Worm (Caenorhabditis elegans) whole organism, L3 larva: ENCODE measurements around the gene R09H10.3.

Source experiments
- ZK546.5 ChIP-seq: sonication (generic microtip); optimal IDR thresholded peaks from 2 replicates; lab custom pipeline; 2017; ENCODE audit warnings: missing biosample characterization, missing genetic modification characterization
- ceh-16 ChIP-seq: sonication (generic microtip); optimal IDR thresholded peaks from 2 replicates; lab custom pipeline; 2017; ENCODE audit warnings: missing biosample characterization, missing genetic modification characterization
- ceh-28 ChIP-seq: fragments of 150-350 bp; optimal IDR thresholded peaks from 2 replicates; lab custom pipeline; 2014; ENCODE audit warnings: missing biosample characterization, missing genetic modification reagents, missing genetic modification characterization
- ceh-9 ChIP-seq: sonication (generic microtip); optimal IDR thresholded peaks from 2 replicates; lab custom pipeline; 2018; ENCODE audit warnings: missing biosample characterization, missing genetic modification characterization
- daf-12 ChIP-seq: fragments of 150-350 bp; optimal IDR thresholded peaks from 2 replicates; lab custom pipeline; 2014; ENCODE audit warnings: missing biosample characterization, missing genetic modification reagents, missing genetic modification characterization
- egl-27 ChIP-seq: sonication (generic microtip); optimal IDR thresholded peaks from 4 replicates; lab custom pipeline; 2017; ENCODE audit warnings: missing biosample characterization, missing genetic modification reagents, missing genetic modification characterization
- egl-5 ChIP-seq: fragments of 150-350 bp; optimal IDR thresholded peaks from 2 replicates; lab custom pipeline; 2017; ENCODE audit warnings: missing biosample characterization, missing genetic modification reagents, missing genetic modification characterization, inconsistent platforms
- elt-3 ChIP-seq, 3 experiments: fragments of 150-350 bp in 1 of 3; sonication (generic microtip) in 2 of 3; optimal IDR thresholded peaks; 2 replicates in 2 of 3; 4 replicates in 1 of 3; lab custom pipeline; 2014 to 2017; ENCODE audit warnings: missing biosample characterization in 3 of 3, missing genetic modification characterization in 3 of 3
- fkh-10 ChIP-seq: sonication (generic microtip); optimal IDR thresholded peaks from 2 replicates; lab custom pipeline; 2017; ENCODE audit warnings: missing biosample characterization, missing genetic modification reagents, missing genetic modification characterization
- fkh-2 ChIP-seq: fragments of 150-350 bp; optimal IDR thresholded peaks from 2 replicates; lab custom pipeline; 2014; ENCODE audit warnings: missing biosample characterization, missing genetic modification reagents, missing genetic modification characterization
- fos-1 ChIP-seq: fragments of 150-350 bp; optimal IDR thresholded peaks from 2 replicates; lab custom pipeline; 2014; ENCODE audit warnings: missing biosample characterization, missing genetic modification characterization
- jun-1 ChIP-seq: fragments of 150-350 bp; optimal IDR thresholded peaks from 2 replicates; lab custom pipeline; 2014; ENCODE audit warnings: missing biosample characterization, missing genetic modification reagents, missing genetic modification characterization
- lin-15B ChIP-seq: fragments of 150-350 bp; optimal IDR thresholded peaks from 2 replicates; lab custom pipeline; 2014; ENCODE audit warnings: missing biosample characterization, missing genetic modification characterization
- lin-39 ChIP-seq: fragments of 150-350 bp; optimal IDR thresholded peaks from 2 replicates; lab custom pipeline; 2018; ENCODE audit warnings: missing biosample characterization, missing genetic modification reagents, missing genetic modification characterization
- lsy-12 ChIP-seq: sonication (generic microtip); optimal IDR thresholded peaks from 2 replicates; lab custom pipeline; 2016; ENCODE audit warnings: mild to moderate bottlenecking, missing genetic modification characterization, missing compliant biosample characterization
- nfya-1 ChIP-seq: sonication (generic microtip); optimal IDR thresholded peaks from 2 replicates; lab custom pipeline; 2017; ENCODE audit warnings: missing genetic modification characterization, mild to moderate bottlenecking, missing compliant biosample characterization, antibody characterized with exemption, moderate library complexity; ENCODE audit not compliant: insufficient read depth
- nhr-12 ChIP-seq: fragments of 150-350 bp; optimal IDR thresholded peaks from 2 replicates; lab custom pipeline; 2014; ENCODE audit warnings: missing biosample characterization, missing genetic modification characterization
- nhr-23 ChIP-seq: fragments of 150-350 bp; optimal IDR thresholded peaks from 2 replicates; lab custom pipeline; 2014; ENCODE audit warnings: missing biosample characterization, missing genetic modification reagents, missing genetic modification characterization
- nhr-237 ChIP-seq: fragments of 150-350 bp; optimal IDR thresholded peaks from 2 replicates; lab custom pipeline; 2014; ENCODE audit warnings: missing biosample characterization, missing genetic modification characterization
- nhr-25 ChIP-seq: sonication (generic microtip); optimal IDR thresholded peaks from 2 replicates; lab custom pipeline; 2017; ENCODE audit warnings: missing biosample characterization, missing genetic modification characterization
- nhr-28 ChIP-seq: fragments of 150-350 bp; optimal IDR thresholded peaks from 2 replicates; lab custom pipeline; 2014; ENCODE audit warnings: missing biosample characterization, missing genetic modification characterization
- nhr-43 ChIP-seq: sonication (generic microtip); optimal IDR thresholded peaks from 2 replicates; lab custom pipeline; 2016; ENCODE audit warnings: mild to moderate bottlenecking, missing genetic modification characterization, missing compliant biosample characterization; ENCODE audit not compliant: poor library complexity, severe bottlenecking
- nhr-67 ChIP-seq: fragments of 150-350 bp; optimal IDR thresholded peaks from 2 replicates; lab custom pipeline; 2014; ENCODE audit warnings: missing biosample characterization, missing genetic modification characterization
- pha-4 ChIP-seq: fragments of 150-350 bp; optimal IDR thresholded peaks from 2 replicates; lab custom pipeline; 2014; ENCODE audit warnings: missing biosample characterization, missing genetic modification reagents, missing genetic modification characterization
- pqm-1 ChIP-seq: fragments of 150-350 bp; optimal IDR thresholded peaks from 2 replicates; lab custom pipeline; 2017; ENCODE audit warnings: missing biosample characterization, missing genetic modification characterization, inconsistent platforms
- snpc-4 ChIP-seq: fragments of 150-350 bp; optimal IDR thresholded peaks from 2 replicates; lab custom pipeline; 2014; ENCODE audit warnings: missing biosample characterization, missing genetic modification characterization
- tbx-2 ChIP-seq: sonication (generic microtip); optimal IDR thresholded peaks from 2 replicates; lab custom pipeline; 2016; ENCODE audit warnings: mild to moderate bottlenecking, missing genetic modification characterization, missing compliant biosample characterization
- unc-39 ChIP-seq: sonication (generic microtip); optimal IDR thresholded peaks from 4 replicates; lab custom pipeline; 2017; ENCODE audit warnings: missing biosample characterization, missing genetic modification characterization
- unc-62 ChIP-seq: fragments of 150-350 bp; sonication (generic microtip); optimal IDR thresholded peaks from 4 replicates; lab custom pipeline; 2014; ENCODE audit warnings: missing biosample characterization, missing genetic modification reagents, missing genetic modification characterization
- zag-1 ChIP-seq: fragments of 150-350 bp; optimal IDR thresholded peaks from 2 replicates; lab custom pipeline; 2014; ENCODE audit warnings: missing biosample characterization, missing genetic modification characterization

R09H10.3 gene

DNA sequence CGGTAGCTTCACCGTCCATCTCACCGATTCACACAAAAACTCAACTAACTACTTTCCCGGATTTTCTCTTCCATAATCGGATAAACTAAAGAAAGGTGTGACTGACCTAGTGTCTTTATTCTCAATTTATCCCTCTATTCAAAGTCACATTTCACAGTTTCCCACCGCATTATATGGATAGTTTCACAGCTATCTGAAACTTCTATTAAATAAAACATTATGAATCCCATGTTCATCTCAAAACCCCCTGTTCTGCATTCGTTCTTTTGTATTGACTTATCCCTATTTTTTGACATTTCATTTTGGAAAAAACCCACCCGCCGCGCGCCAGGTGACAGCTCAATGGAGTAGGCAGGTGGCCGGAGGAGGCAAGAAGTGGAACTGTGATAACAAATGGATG is 39.0 kb upstream of the R09H10.3 start:
- TF ChIP-seq nfya-1 (no peak), unc-39 (tag; lab: Kevin White, UChicago) (no peak), lin-15B (tag; lab: Kevin White, UChicago) (no peak), fos-1 (tag; lab: Kevin White, UChicago) (no peak), nhr-43 (tag; lab: Kevin White, UChicago) (no peak), lsy-12 (tag; lab: Kevin White, UChicago) (no peak), pha-4 (tag; lab: Kevin White, UChicago) (no peak), ceh-16 (tag; lab: Kevin White, UChicago) (no peak), snpc-4 (tag; lab: Kevin White, UChicago) (no peak), jun-1 (tag; lab: Kevin White, UChicago) (no peak)
- TF ChIP-seq, all 47 proteins: peak for 0

ce11 chrIV:10570065-10570464 is 36.8 kb upstream of the R09H10.3 start:
- TF ChIP-seq nhr-25 (no peak), nhr-23 (peak; percentile 38), ceh-28 (tag; lab: Kevin White, UChicago) (no peak), jun-1 (tag; lab: Kevin White, UChicago) (no peak), nhr-43 (tag; lab: Kevin White, UChicago) (peak; percentile 16)

DNA sequence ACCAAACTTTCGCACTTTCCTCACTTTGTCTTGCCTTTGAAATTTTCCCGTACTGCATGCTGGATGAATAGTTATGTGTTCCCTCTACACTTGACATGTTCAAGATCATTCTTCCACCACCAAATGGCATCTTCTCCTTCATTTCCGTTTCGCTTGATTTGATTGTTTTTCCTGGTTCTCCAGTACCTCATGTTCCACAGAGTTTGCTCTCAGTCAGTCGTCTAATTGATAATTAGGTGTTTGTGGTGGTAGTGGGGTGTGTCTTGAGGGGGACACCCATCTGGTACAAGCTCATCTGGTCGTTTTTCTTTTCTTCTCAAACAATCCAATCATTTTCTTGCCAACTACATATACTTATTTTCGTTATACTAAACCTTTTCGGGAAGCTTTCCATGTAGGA is 35.8 kb upstream of the R09H10.3 start:
- no peak for TF ChIP-seq snpc-4 (tag; lab: Kevin White, UChicago)
- TF ChIP-seq nhr-23: no peak
- TF ChIP-seq zag-1 (tag; lab: Kevin White, UChicago): no peak
- no peak for TF ChIP-seq fkh-10
- no peak for TF ChIP-seq egl-27 (tag; lab: Kevin White, UChicago)
- no peak for TF ChIP-seq ZK546.5 (tag; lab: Kevin White, UChicago)
- no peak for TF ChIP-seq nhr-237 (tag; lab: Kevin White, UChicago)
- no peak for TF ChIP-seq tbx-2 (tag; lab: Kevin White, UChicago)
- TF ChIP-seq ceh-9 (tag; lab: Kevin White, UChicago): no peak
- TF ChIP-seq nhr-12: no peak

- no peak for TF ChIP-seq nhr-67 (tag; lab: Kevin White, UChicago)
- TF ChIP-seq fkh-10: peak; percentile 76
Measured at ce11 chrIV:10573471-10573870, 33.4 kb upstream of the R09H10.3 start.

- no peak for TF ChIP-seq daf-12
- peak; percentile 34 for TF ChIP-seq lin-39
- TF ChIP-seq ZK546.5 (tag; lab: Kevin White, UChicago): no peak
- no peak for TF ChIP-seq unc-62 (GFP tag; lab: Kevin White, UChicago)
- no peak for TF ChIP-seq nhr-23
- no peak for TF ChIP-seq pha-4 (tag; lab: Kevin White, UChicago)
Measured at ce11 chrIV:10574471-10574870, 32.4 kb upstream of the R09H10.3 start.

ce11 chrIV:10576050-10576449 is 30.8 kb upstream of the R09H10.3 start, which contains the start of gene efn-2:
Gene efn-2 (plus strand): TSS chrIV:10576350.
- no peak for TF ChIP-seq fkh-2 (tag; lab: Kevin White, UChicago)
- TF ChIP-seq pqm-1: no peak
- peak; percentile 13 for TF ChIP-seq egl-5
- no peak for TF ChIP-seq nhr-28 (tag; lab: Kevin White, UChicago)

- TF ChIP-seq nhr-23: peak; percentile 34
- no peak for TF ChIP-seq elt-3 (tag; optimal IDR thresholded peaks at IDR 0.05; lab: Kevin White, UChicago)
Measured at ce11 chrIV:10576624-10577023, 30.2 kb upstream of the R09H10.3 start.
